Worm (Caenorhabditis elegans) whole organism, L1 larva: Measurements from ENCODE around the gene mca-1.

Experiments
- ama-1 ChIP-seq: fragments of 150-350 bp; optimal IDR thresholded peaks from 2 replicates; lab custom pipeline; 2014
- ceh-8 ChIP-seq: fragments of 200-800 bp; sonication (Bioruptor generic); optimal IDR thresholded peaks from 2 replicates; lab custom pipeline; 2018; ENCODE audit warnings: mild to moderate bottlenecking, missing genetic modification characterization, moderate library complexity, missing compliant biosample characterization
- lsy-2 ChIP-seq, 2 experiments: fragments of 150-350 bp; optimal IDR thresholded peaks; 2 replicates each; lab custom pipeline; 2014; ENCODE audit warnings: missing biosample characterization in 2 of 2, missing genetic modification characterization in 2 of 2
- mdl-1 ChIP-seq, 2 experiments: fragments of 150-350 bp; optimal IDR thresholded peaks; 2 replicates each; lab custom pipeline; 2014 to 2017; ENCODE audit warnings: missing biosample characterization in 2 of 2, missing genetic modification characterization in 2 of 2, inconsistent platforms in 1 of 2
- mep-1 ChIP-seq: fragments of 150-350 bp; optimal IDR thresholded peaks from 2 replicates; lab custom pipeline; 2014; ENCODE audit warnings: missing biosample characterization, missing genetic modification characterization
- nhr-11 ChIP-seq: fragments of 150-350 bp; optimal IDR thresholded peaks from 2 replicates; lab custom pipeline; 2014; ENCODE audit warnings: missing biosample characterization, missing genetic modification characterization
- nhr-28 ChIP-seq: fragments of 150-350 bp; optimal IDR thresholded peaks from 2 replicates; lab custom pipeline; 2014; ENCODE audit warnings: missing biosample characterization, missing genetic modification characterization
- pax-3 ChIP-seq: fragments of 200-800 bp; sonication (Bioruptor generic); optimal IDR thresholded peaks from 2 replicates; lab custom pipeline; 2018; ENCODE audit warnings: mild to moderate bottlenecking, missing genetic modification characterization, moderate library complexity, missing compliant biosample characterization
- pqm-1 ChIP-seq: sonication (generic microtip); optimal IDR thresholded peaks from 3 replicates; lab custom pipeline; 2017; ENCODE audit warnings: missing biosample characterization, missing genetic modification characterization
- tbx-2 ChIP-seq: sonication (generic microtip); optimal IDR thresholded peaks from 2 replicates; lab custom pipeline; 2016; ENCODE audit warnings: missing genetic modification characterization, missing compliant biosample characterization
- zag-1 ChIP-seq: fragments of 150-350 bp; optimal IDR thresholded peaks from 2 replicates; lab custom pipeline; 2014; ENCODE audit warnings: missing biosample characterization, missing genetic modification characterization
- zip-4 ChIP-seq: fragments of 200-800 bp; sonication (Bioruptor generic); optimal IDR thresholded peaks from 2 replicates; lab custom pipeline; 2018; ENCODE audit warnings: mild to moderate bottlenecking, missing genetic modification characterization, moderate library complexity, missing compliant biosample characterization

DNA sequence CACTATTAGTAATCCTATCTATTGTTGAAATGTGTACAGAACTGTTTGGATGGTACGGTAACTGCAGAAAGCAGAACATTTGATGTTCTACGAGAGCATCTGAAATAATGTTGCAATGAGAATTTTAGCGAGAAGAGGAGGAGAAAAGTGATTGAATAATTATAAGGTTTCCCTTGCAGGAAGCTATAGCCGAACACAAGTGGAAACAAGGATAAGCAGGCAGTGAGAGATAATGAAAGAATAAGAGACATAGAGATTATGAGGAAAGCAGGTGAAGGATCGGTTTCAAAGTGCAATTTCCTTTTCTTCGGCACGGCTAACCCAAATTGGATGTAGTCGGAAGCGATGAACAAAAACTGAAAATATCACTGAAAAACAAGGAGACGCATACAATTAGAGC is 7.2 kb upstream of the mca-1 start, which contains the start of gene del-2:
- no peak for TF ChIP-seq zag-1 (tag; lab: Kevin White, UChicago)
- TF ChIP-seq lsy-2 (tag; optimal IDR thresholded peaks at IDR 0.05; lab: Kevin White, UChicago), result no peak
- no peak for TF ChIP-seq nhr-28 (tag; lab: Kevin White, UChicago)
- no peak for TF ChIP-seq pax-3 (tag; lab: Kevin White, UChicago)
- TF ChIP-seq mep-1 (tag; lab: Kevin White, UChicago), result no peak
- no peak for TF ChIP-seq pqm-1 (tag; lab: Kevin White, UChicago)
- TF ChIP-seq ceh-8 (GFP tag; lab: Kevin White, UChicago), result no peak
- no peak for TF ChIP-seq mdl-1 (tag; optimal IDR thresholded peaks at IDR 0.05; lab: Kevin White, UChicago)
- TF ChIP-seq tbx-2 (tag; lab: Kevin White, UChicago), result no peak
- TF ChIP-seq nhr-11 (tag; lab: Kevin White, UChicago), result no peak
- no peak for TF ChIP-seq ama-1
- TF ChIP-seq zip-4 (GFP tag; lab: Kevin White, UChicago), result no peak
